Worm (Caenorhabditis elegans) whole organism, late embryonic: ENCODE measurements around the gene lbp-9.

ENCODE experiments used
- Y22D7AL.16 ChIP-seq: sonication (generic microtip); optimal IDR thresholded peaks from 2 replicates; lab custom pipeline; 2016; ENCODE audit warnings: missing genetic modification characterization, missing compliant biosample characterization
- ahr-1 ChIP-seq: sonication (generic microtip); optimal IDR thresholded peaks from 2 replicates; lab custom pipeline; 2016; ENCODE audit warnings: missing genetic modification characterization, missing compliant biosample characterization
- ama-1 ChIP-seq: fragments of 150-350 bp; optimal IDR thresholded peaks from 2 replicates; lab custom pipeline; 2014
- ceh-19 ChIP-seq: fragments of 200-800 bp; sonication (Bioruptor generic); optimal IDR thresholded peaks from 2 replicates; lab custom pipeline; 2018; ENCODE audit warnings: mild to moderate bottlenecking, missing genetic modification characterization, missing compliant biosample characterization
- ceh-2 ChIP-seq: sonication (generic microtip); optimal IDR thresholded peaks from 2 replicates; lab custom pipeline; 2016; ENCODE audit warnings: missing genotype, missing genetic modification characterization, missing compliant biosample characterization
- ceh-30 ChIP-seq: fragments of 150-350 bp; optimal IDR thresholded peaks from 2 replicates; lab custom pipeline; 2014; ENCODE audit warnings: missing biosample characterization, missing genetic modification characterization
- ceh-31 ChIP-seq: sonication (generic microtip); optimal IDR thresholded peaks from 2 replicates; lab custom pipeline; 2016; ENCODE audit warnings: missing genetic modification characterization, missing compliant biosample characterization
- ceh-48 ChIP-seq: sonication (generic microtip); optimal IDR thresholded peaks from 2 replicates; lab custom pipeline; 2016; ENCODE audit warnings: missing genetic modification characterization, inconsistent platforms, missing compliant biosample characterization
- dmd-4 ChIP-seq: sonication (generic microtip); optimal IDR thresholded peaks from 2 replicates; lab custom pipeline; 2016; ENCODE audit warnings: borderline replicate concordance, missing genetic modification characterization, missing compliant biosample characterization
- elt-2 ChIP-seq: sonication (generic microtip); optimal IDR thresholded peaks from 2 replicates; lab custom pipeline; 2016; ENCODE audit warnings: missing genetic modification reagents, missing genetic modification characterization, missing compliant biosample characterization
- elt-4 ChIP-seq: sonication (generic microtip); optimal IDR thresholded peaks from 2 replicates; lab custom pipeline; 2016; ENCODE audit warnings: missing genetic modification characterization, missing compliant biosample characterization
- fax-1 ChIP-seq: sonication (generic microtip); optimal IDR thresholded peaks from 2 replicates; lab custom pipeline; 2016; ENCODE audit warnings: missing genotype, missing genetic modification characterization, missing compliant biosample characterization
- fkh-10 ChIP-seq: fragments of 150-350 bp; optimal IDR thresholded peaks from 2 replicates; lab custom pipeline; 2014; ENCODE audit warnings: missing biosample characterization, missing genetic modification reagents, missing genetic modification characterization
- gmeb-2 ChIP-seq: sonication (generic microtip); optimal IDR thresholded peaks from 2 replicates; lab custom pipeline; 2016; ENCODE audit warnings: missing genetic modification characterization, inconsistent platforms, missing compliant biosample characterization
- hlh-15 ChIP-seq: sonication (generic microtip); optimal IDR thresholded peaks from 2 replicates; lab custom pipeline; 2016; ENCODE audit warnings: missing genetic modification characterization, missing compliant biosample characterization
- hlh-30 ChIP-seq: sonication (generic microtip); optimal IDR thresholded peaks from 2 replicates; lab custom pipeline; 2017; ENCODE audit warnings: antibody characterized with exemption, missing genetic modification characterization, missing compliant biosample characterization; ENCODE audit not compliant: insufficient read depth
- hlh-6 ChIP-seq: sonication (generic microtip); optimal IDR thresholded peaks from 2 replicates; lab custom pipeline; 2016; ENCODE audit warnings: missing genotype, missing genetic modification characterization, missing compliant biosample characterization
- lim-6 ChIP-seq: sonication (generic microtip); optimal IDR thresholded peaks from 2 replicates; lab custom pipeline; 2016; ENCODE audit warnings: missing genetic modification characterization, missing compliant biosample characterization
- madf-2 ChIP-seq: sonication (generic microtip); optimal IDR thresholded peaks from 2 replicates; lab custom pipeline; 2017; ENCODE audit warnings: missing genetic modification characterization, missing compliant biosample characterization
- mec-3 ChIP-seq: sonication (generic microtip); optimal IDR thresholded peaks from 2 replicates; lab custom pipeline; 2016; ENCODE audit warnings: borderline replicate concordance, missing genetic modification characterization, missing compliant biosample characterization
- nhr-232 ChIP-seq: sonication (generic microtip); optimal IDR thresholded peaks from 2 replicates; lab custom pipeline; 2016; ENCODE audit warnings: missing genetic modification characterization, missing compliant biosample characterization
- npax-4 ChIP-seq: sonication (generic microtip); optimal IDR thresholded peaks from 2 replicates; lab custom pipeline; 2016; ENCODE audit warnings: missing genetic modification characterization, missing compliant biosample characterization
- odd-2 ChIP-seq: sonication (generic microtip); optimal IDR thresholded peaks from 2 replicates; lab custom pipeline; 2017; ENCODE audit warnings: antibody characterized with exemption, mild to moderate bottlenecking, missing genetic modification characterization, missing compliant biosample characterization
- pat-9 ChIP-seq: fragments of 200-800 bp; sonication (Bioruptor generic); optimal IDR thresholded peaks from 2 replicates; lab custom pipeline; 2018; ENCODE audit warnings: mild to moderate bottlenecking, missing genetic modification characterization, moderate library complexity, missing compliant biosample characterization
- pax-1 ChIP-seq: fragments of 150-350 bp; optimal IDR thresholded peaks from 2 replicates; lab custom pipeline; 2014; ENCODE audit warnings: missing biosample characterization, missing genetic modification characterization
- pqm-1 ChIP-seq: sonication (generic microtip); optimal IDR thresholded peaks from 2 replicates; lab custom pipeline; 2016; ENCODE audit warnings: missing genetic modification characterization, missing compliant biosample characterization
- pros-1 ChIP-seq: fragments of 150-350 bp; optimal IDR thresholded peaks from 2 replicates; lab custom pipeline; 2014; ENCODE audit warnings: missing biosample characterization, missing genetic modification reagents, missing genetic modification characterization
- sdc-2 ChIP-seq: sonication (generic microtip); optimal IDR thresholded peaks from 2 replicates; lab custom pipeline; 2016; ENCODE audit warnings: missing genotype, missing genetic modification characterization, missing compliant biosample characterization
- sox-4 ChIP-seq: sonication (generic microtip); optimal IDR thresholded peaks from 2 replicates; lab custom pipeline; 2017; ENCODE audit warnings: mild to moderate bottlenecking, missing genetic modification characterization, inconsistent platforms, missing compliant biosample characterization
- syd-9 ChIP-seq: sonication (generic microtip); optimal IDR thresholded peaks from 2 replicates; lab custom pipeline; 2016; ENCODE audit warnings: mild to moderate bottlenecking, missing genetic modification characterization, moderate library complexity, missing compliant biosample characterization
- tbx-7 ChIP-seq: sonication (generic microtip); optimal IDR thresholded peaks from 2 replicates; lab custom pipeline; 2016; ENCODE audit warnings: missing genotype, missing genetic modification characterization, missing compliant biosample characterization
- unc-3 ChIP-seq, 2 experiments: fragments of 200-800 bp in 1 of 2; sonication (Bioruptor generic) in 1 of 2; sonication (generic microtip) in 1 of 2; conservative IDR thresholded peaks in 1 of 2; optimal IDR thresholded peaks in 1 of 2; 2 replicates each; pipeline versions ENCODE4 v1.3.6 to Lab custom; 2016 to 2022; ENCODE audit warnings: missing compliant biosample characterization in 2 of 2, missing genetic modification characterization in 2 of 2, missing genetic modification reagents in 1 of 2
- unc-55 ChIP-seq: sonication (generic microtip); optimal IDR thresholded peaks from 2 replicates; lab custom pipeline; 2017; ENCODE audit warnings: missing biosample characterization, missing genetic modification reagents, missing genetic modification characterization
- zip-5 ChIP-seq: sonication (generic microtip); optimal IDR thresholded peaks from 2 replicates; lab custom pipeline; 2016; ENCODE audit warnings: missing genetic modification characterization, missing compliant biosample characterization
- ztf-16 ChIP-seq: sonication (generic microtip); optimal IDR thresholded peaks from 2 replicates; lab custom pipeline; 2017; ENCODE audit warnings: missing genetic modification characterization, missing compliant biosample characterization

Gene lbp-9

ce11 chrV:2053509-2053908 is 14.7 kb upstream of the lbp-9 start, which contains the start of gene comt-5:
TSS of gene comt-5 (minus strand) at chrV:2053609.
- TF ChIP-seq ceh-48 (tag; lab: Kevin White, UChicago) (no peak), hlh-30 (no peak), tbx-7 (tag; lab: Kevin White, UChicago) (no peak), mec-3 (no peak), fax-1 (tag; lab: Kevin White, UChicago) (no peak), npax-4 (no peak), unc-3 (GFP tag; conservative IDR thresholded peaks at IDR 0.05; lab: Robert Waterston, UW) (no peak), unc-3 (tag; optimal IDR thresholded peaks at IDR 0.05; lab: Kevin White, UChicago) (no peak), pros-1 (no peak), elt-2 (tag; lab: Kevin White, UChicago) (no peak)

- TF ChIP-seq ama-1 (lab: Kevin White, UChicago) (no peak), ceh-19 (no peak), elt-4 (tag; lab: Kevin White, UChicago) (no peak), nhr-232 (tag; lab: Kevin White, UChicago) (no peak), ztf-16 (tag; lab: Kevin White, UChicago) (no peak), hlh-15 (tag; lab: Kevin White, UChicago) (no peak), ceh-2 (tag; lab: Kevin White, UChicago) (no peak), Y22D7AL.16 (no peak), pax-1 (tag; lab: Kevin White, UChicago) (no peak), fkh-10 (GFP tag; lab: Kevin White, UChicago) (no peak), hlh-6 (tag; lab: Kevin White, UChicago) (no peak), ahr-1 (tag; lab: Kevin White, UChicago) (no peak), pat-9 (tag; lab: Kevin White, UChicago) (no peak), gmeb-2 (tag; lab: Kevin White, UChicago) (no peak), ceh-31 (no peak), syd-9 (no peak)
These were observed 14.0 kb upstream of the lbp-9 start for ce11 chrV:2054254-2054653.

- TF ChIP-seq fax-1 (tag; lab: Kevin White, UChicago) (no peak), dmd-4 (tag; lab: Kevin White, UChicago) (no peak), pqm-1 (no peak), zip-5 (tag; lab: Kevin White, UChicago) (no peak), odd-2 (tag; lab: Kevin White, UChicago) (no peak), pax-1 (tag; lab: Kevin White, UChicago) (no peak), lim-6 (tag; lab: Kevin White, UChicago) (no peak), ceh-19 (no peak), gmeb-2 (tag; lab: Kevin White, UChicago) (no peak), unc-55 (GFP tag; lab: Kevin White, UChicago) (no peak), madf-2 (tag; lab: Kevin White, UChicago) (no peak), sox-4 (no peak), sdc-2 (tag; lab: Kevin White, UChicago) (no peak), fkh-10 (GFP tag; lab: Kevin White, UChicago) (no peak)
These were observed 12.3 kb upstream of the lbp-9 start for ce11 chrV:2055765-2056504.

- no peak for TF ChIP-seq ceh-30 (tag; lab: Kevin White, UChicago)
These were observed 10.9 kb upstream of the lbp-9 start, which contains the start of gene comt-3 for ce11 chrV:2057324-2057723. TSS of gene comt-3 (plus strand) at chrV:2057537.
